Worm (Caenorhabditis elegans): Measurements from ENCODE around the gene polq-1.

polq-1 gene

ce11 chrIII:5835163-5835871 is 32.4 kb upstream of the polq-1 start:
- TF ChIP-seq eor-1 (tag; optimal IDR thresholded peaks at IDR 0.05) (no peak), ama-1 (optimal IDR thresholded peaks at IDR 0.05) (peak; percentile 20), nfya-1 (tag; optimal IDR thresholded peaks at IDR 0.05; ENCODE audit: insufficient read depth) (peak; percentile 15), R02D3.7 (tag; optimal IDR thresholded peaks at IDR 0.05) (no peak), snpc-4 (tag; optimal IDR thresholded peaks at IDR 0.05) (no peak), nhr-23 (tag; optimal IDR thresholded peaks at IDR 0.05) (peak; percentile 68), nhr-43 (tag; optimal IDR thresholded peaks at IDR 0.05; ENCODE audit: poor library complexity, severe bottlenecking) (peak; percentile 65), pqm-1 (tag; optimal IDR thresholded peaks at IDR 0.05) (peak; percentile 54), hmg-11 (tag; optimal IDR thresholded peaks at IDR 0.05) (no peak), fos-1 (tag; optimal IDR thresholded peaks at IDR 0.05) (no peak), nhr-28 (tag; optimal IDR thresholded peaks at IDR 0.05) (no peak), daf-12 (tag; optimal IDR thresholded peaks at IDR 0.05) (no peak), ZK546.5 (tag; optimal IDR thresholded peaks at IDR 0.05) (no peak), ztf-4 (tag; optimal IDR thresholded peaks at IDR 0.05) (no peak), ceh-9 (tag; optimal IDR thresholded peaks at IDR 0.05) (no peak), lsy-12 (tag; optimal IDR thresholded peaks at IDR 0.05) (peak; percentile 12), zag-1 (tag; optimal IDR thresholded peaks at IDR 0.05) (no peak), pha-4 (tag; optimal IDR thresholded peaks at IDR 0.05) (no peak), mml-1 (tag; optimal IDR thresholded peaks at IDR 0.05) (no peak), fkh-2 (tag; optimal IDR thresholded peaks at IDR 0.05) (no peak), ztf-11 (tag; optimal IDR thresholded peaks at IDR 0.05) (no peak), egl-27 (tag; optimal IDR thresholded peaks at IDR 0.05) (no peak), skn-1 (tag; optimal IDR thresholded peaks at IDR 0.05) (no peak), lin-15B (tag; optimal IDR thresholded peaks at IDR 0.05) (no peak), elt-3 (tag; optimal IDR thresholded peaks at IDR 0.05) (peak in 2 of 3 experiments; percentile 78 to 88), egl-5 (tag; optimal IDR thresholded peaks at IDR 0.05) (no peak), sea-2 (GFP tag; optimal IDR thresholded peaks at IDR 0.05) (no peak), nhr-237 (tag; optimal IDR thresholded peaks at IDR 0.05) (no peak), unc-39 (tag; optimal IDR thresholded peaks at IDR 0.05) (no peak), nhr-11 (tag; optimal IDR thresholded peaks at IDR 0.05) (no peak), fkh-10 (GFP tag; optimal IDR thresholded peaks at IDR 0.05) (no peak), nhr-12 (tag; optimal IDR thresholded peaks at IDR 0.05) (no peak), ceh-28 (tag; optimal IDR thresholded peaks at IDR 0.05) (no peak), unc-62 (GFP tag; optimal IDR thresholded peaks at IDR 0.05) (no peak), nhr-76 (tag; optimal IDR thresholded peaks at IDR 0.05) (no peak), mdl-1 (tag; optimal IDR thresholded peaks at IDR 0.05) (no peak), elt-2 (tag; optimal IDR thresholded peaks at IDR 0.05) (peak; percentile 88), elt-1 (tag; optimal IDR thresholded peaks at IDR 0.05) (no peak), jun-1 (tag; optimal IDR thresholded peaks at IDR 0.05) (no peak), nhr-25 (tag; optimal IDR thresholded peaks at IDR 0.05) (no peak), aly-2 (tag; optimal IDR thresholded peaks at IDR 0.05) (no peak), nhr-67 (tag; optimal IDR thresholded peaks at IDR 0.05) (no peak), lin-39 (tag; optimal IDR thresholded peaks at IDR 0.05) (peak; percentile 65), ceh-16 (tag; optimal IDR thresholded peaks at IDR 0.05) (no peak), tbx-2 (tag; optimal IDR thresholded peaks at IDR 0.05) (no peak), nhr-77 (tag; optimal IDR thresholded peaks at IDR 0.05) (no peak), ceh-82 (tag; optimal IDR thresholded peaks at IDR 0.05) (no peak)

Measured in whole organism, L3 larva.